Fruit fly (Drosophila melanogaster): Measurements from ENCODE around the gene Rabex-5.

DNA sequence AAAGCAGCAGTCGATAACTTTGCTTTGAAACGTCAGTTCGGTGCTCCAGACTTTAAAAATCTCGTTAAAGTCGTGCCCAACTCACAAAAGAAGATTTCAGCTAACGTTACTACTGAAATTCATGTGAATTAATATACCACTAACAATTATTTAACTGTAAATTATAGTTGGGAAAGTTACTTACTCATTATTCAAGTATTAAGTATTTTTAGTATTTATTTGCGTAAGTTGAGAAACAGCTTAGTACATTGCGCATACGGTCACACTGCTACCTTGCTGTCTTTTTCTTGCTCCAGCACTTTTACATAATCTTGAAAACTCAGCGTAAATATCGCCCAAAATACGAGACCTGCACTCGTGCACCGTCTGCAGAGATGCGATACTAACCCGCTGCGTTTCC is 34.0 kb downstream of the Rabex-5 start, which contains the start of gene ND-ACP:
- TF ChIP-seq Clk (GFP tag; optimal IDR thresholded peaks at IDR 0.05) (no peak), Crg-1 (GFP tag; optimal IDR thresholded peaks at IDR 0.05) (no peak), Hr96 (GFP tag; optimal IDR thresholded peaks at IDR 0.05) (no peak), kay (GFP tag; ENCODE audit: borderline replicate concordance) (no peak), CG12768 (GFP tag; optimal IDR thresholded peaks at IDR 0.05) (no peak), CG1620 (GFP tag; optimal IDR thresholded peaks at IDR 0.05) (no peak)

Measured in whole organism, adult.